Fruit fly (Drosophila melanogaster) whole organism, embryonic: Measurements from ENCODE around the gene CG45072.

ENCODE experiments used
- B-H1 ChIP-seq: fragments of 200-800 bp; sonication (Bioruptor generic); IDR thresholded peaks from 3 replicates; pipeline ENCODE4 v1.3.6; 2022; ENCODE audit warnings: missing biosample characterization, missing genetic modification characterization
- CG10267 ChIP-seq: fragments of 200-800 bp; sonication (Bioruptor generic); optimal IDR thresholded peaks from 2 replicates; lab custom pipeline; 2018; ENCODE audit warnings: missing biosample characterization, mild to moderate bottlenecking, missing genetic modification characterization, moderate library complexity
- CG11085 ChIP-seq: fragments of 200-800 bp; sonication (Bioruptor generic); IDR thresholded peaks from 2 replicates; pipeline ENCODE4 v1.3.6; 2022; ENCODE audit warnings: missing biosample characterization, missing genetic modification characterization
- CG12299 ChIP-seq: fragments of 200-800 bp; sonication (Bioruptor generic); optimal IDR thresholded peaks from 2 replicates; lab custom pipeline; 2018; ENCODE audit warnings: missing biosample characterization, mild to moderate bottlenecking, missing genetic modification characterization
- CG12659 ChIP-seq: fragments of 200-800 bp; sonication (Bioruptor generic); optimal IDR thresholded peaks from 3 replicates; lab custom pipeline; 2017; ENCODE audit warnings: mild to moderate bottlenecking, missing biosample characterization, missing genetic modification reagents, missing genetic modification characterization
- CG15514 ChIP-seq: fragments of 200-800 bp; sonication (Bioruptor generic); optimal IDR thresholded peaks from 3 replicates; lab custom pipeline; 2017; ENCODE audit warnings: missing biosample characterization, missing genetic modification characterization, mild to moderate bottlenecking, moderate library complexity, missing genetic modification reagents
- CG1792 ChIP-seq: fragments of 200-800 bp; sonication (Bioruptor generic); optimal IDR thresholded peaks from 2 replicates; lab custom pipeline; 2016; ENCODE audit warnings: missing biosample characterization, missing genetic modification characterization
- CG2875 ChIP-seq: fragments of 200-800 bp; sonication (Bioruptor generic); optimal IDR thresholded peaks from 2 replicates; lab custom pipeline; 2017; ENCODE audit warnings: missing biosample characterization, mild to moderate bottlenecking, missing genetic modification characterization, missing genetic modification reagents
- CG30431 ChIP-seq: fragments of 200-800 bp; sonication (Bioruptor generic); optimal IDR thresholded peaks from 2 replicates; lab custom pipeline; 2017; ENCODE audit warnings: missing biosample characterization, missing genetic modification characterization
- CG3065 ChIP-seq: fragments of 200-800 bp; sonication (Bioruptor generic); optimal IDR thresholded peaks from 2 replicates; lab custom pipeline; 2016; ENCODE audit warnings: missing biosample characterization, missing genetic modification characterization
- CG5953 ChIP-seq: fragments of 200-800 bp; sonication (Bioruptor generic); IDR thresholded peaks from 2 replicates; pipeline ENCODE4 v1.3.6; 2022; ENCODE audit warnings: missing biosample characterization, missing genetic modification characterization
- CG6654 ChIP-seq: fragments of 200-800 bp; sonication (Bioruptor generic); optimal IDR thresholded peaks from 2 replicates; lab custom pipeline; 2017; ENCODE audit warnings: missing biosample characterization, mild to moderate bottlenecking, missing genetic modification characterization
- CG6765 ChIP-seq: fragments of 200-800 bp; sonication (Bioruptor generic); optimal IDR thresholded peaks from 3 replicates; lab custom pipeline; 2017; ENCODE audit warnings: missing biosample characterization, mild to moderate bottlenecking, missing genetic modification characterization
- CG6854 ChIP-seq: fragments of 200-800 bp; sonication (Bioruptor generic); optimal IDR thresholded peaks from 3 replicates; lab custom pipeline; 2017; ENCODE audit warnings: missing biosample characterization, mild to moderate bottlenecking, missing genetic modification characterization
- CG7987 ChIP-seq: fragments of 200-800 bp; sonication (Bioruptor generic); optimal IDR thresholded peaks from 2 replicates; lab custom pipeline; 2018; ENCODE audit warnings: missing biosample characterization, mild to moderate bottlenecking, missing genetic modification characterization, moderate library complexity
- CG9876 ChIP-seq: fragments of 200-800 bp; sonication (Bioruptor generic); optimal IDR thresholded peaks from 2 replicates; lab custom pipeline; 2016; ENCODE audit warnings: missing biosample characterization, missing genetic modification characterization
- E2f2 ChIP-seq: fragments of 200-800 bp; sonication (Bioruptor generic); IDR thresholded peaks from 2 replicates; pipeline ENCODE4 v1.3.6; 2022; ENCODE audit warnings: missing biosample characterization, missing genetic modification characterization
- Eip74EF ChIP-seq, 2 experiments: fragments of 200-800 bp in 1 of 2; fragments of >200 bp in 1 of 2; sonication (Bioruptor generic) in 1 of 2; optimal IDR thresholded peaks; 2 replicates each; lab custom pipeline; 2017 to 2019; ENCODE audit warnings: missing biosample characterization in 2 of 2, missing genetic modification characterization in 2 of 2, mild to moderate bottlenecking in 1 of 2, moderate library complexity in 1 of 2
- Elba2 ChIP-seq: fragments of 200-800 bp; sonication (Bioruptor generic); optimal IDR thresholded peaks from 3 replicates; lab custom pipeline; 2016; ENCODE audit warnings: missing biosample characterization, missing genetic modification characterization
- H15 ChIP-seq: fragments of 200-800 bp; sonication (Bioruptor generic); IDR thresholded peaks from 3 replicates; pipeline ENCODE4 v1.3.6; 2022; ENCODE audit warnings: missing biosample characterization, missing genetic modification characterization
- Hsf ChIP-seq: fragments of 200-800 bp; sonication (Bioruptor generic); optimal IDR thresholded peaks from 3 replicates; lab custom pipeline; 2016; ENCODE audit warnings: missing biosample characterization, missing genetic modification characterization
- Mes4 ChIP-seq: fragments of 200-800 bp; sonication (Bioruptor generic); optimal IDR thresholded peaks from 2 replicates; lab custom pipeline; 2016; ENCODE audit warnings: missing biosample characterization, missing genetic modification characterization
- Neu2 ChIP-seq: fragments of 200-800 bp; sonication (Bioruptor generic); optimal IDR thresholded peaks from 3 replicates; lab custom pipeline; 2016; ENCODE audit warnings: missing biosample characterization, missing genetic modification characterization, borderline replicate concordance
- Nf-YC ChIP-seq: fragments of 200-800 bp; optimal IDR thresholded peaks from 3 replicates; lab custom pipeline; 2019; ENCODE audit warnings: missing biosample characterization, mild to moderate bottlenecking, missing genetic modification characterization, moderate library complexity
- Sin3A ChIP-seq: fragments of >200 bp; optimal IDR thresholded peaks from 2 replicates; lab custom pipeline; 2018
- Usf ChIP-seq: fragments of 200-800 bp; sonication (Bioruptor generic); optimal IDR thresholded peaks from 2 replicates; lab custom pipeline; 2017; ENCODE audit warnings: missing genotype, missing biosample characterization, missing genetic modification characterization
- cg ChIP-seq: fragments of 200-800 bp; sonication (Bioruptor generic); optimal IDR thresholded peaks from 3 replicates; lab custom pipeline; 2019; ENCODE audit warnings: missing biosample characterization, mild to moderate bottlenecking, missing genetic modification characterization, moderate library complexity
- chm ChIP-seq: fragments of 200-800 bp; sonication (Bioruptor generic); IDR thresholded peaks from 2 replicates; pipeline ENCODE4 v1.3.6; 2022; ENCODE audit warnings: missing biosample characterization, missing genetic modification characterization
- disco-r ChIP-seq: fragments of 200-800 bp; sonication (Bioruptor generic); optimal IDR thresholded peaks from 2 replicates; lab custom pipeline; 2016; ENCODE audit warnings: missing biosample characterization, missing genetic modification characterization
- fd3F ChIP-seq: fragments of 200-800 bp; sonication (Bioruptor generic); optimal IDR thresholded peaks from 2 replicates; lab custom pipeline; 2018; ENCODE audit warnings: missing biosample characterization, mild to moderate bottlenecking, missing genetic modification characterization, moderate library complexity
- gcm2 ChIP-seq: fragments of 200-800 bp; sonication (Bioruptor generic); optimal IDR thresholded peaks from 2 replicates; lab custom pipeline; 2016; ENCODE audit warnings: missing biosample characterization, missing genetic modification characterization
- gsb ChIP-seq: fragments of 200-800 bp; sonication (Bioruptor generic); IDR thresholded peaks from 2 replicates; pipeline ENCODE4 v1.3.6; 2022; ENCODE audit warnings: missing biosample characterization, missing genetic modification characterization
- ind ChIP-seq: fragments of 200-800 bp; sonication (Bioruptor generic); optimal IDR thresholded peaks from 3 replicates; lab custom pipeline; 2016; ENCODE audit warnings: missing biosample characterization, missing genetic modification characterization
- inv ChIP-seq: fragments of 200-800 bp; sonication (Bioruptor generic); IDR thresholded peaks from 2 replicates; pipeline ENCODE4 v1.3.6; 2022; ENCODE audit warnings: missing biosample characterization, missing genetic modification characterization; ENCODE audit not compliant: partially characterized antibody
- jumu ChIP-seq: fragments of 200-800 bp; sonication (Bioruptor generic); optimal IDR thresholded peaks from 3 replicates; lab custom pipeline; 2016; ENCODE audit warnings: missing biosample characterization, missing genetic modification characterization
- ken ChIP-seq: fragments of 200-800 bp; sonication (Bioruptor generic); IDR thresholded peaks from 3 replicates; pipeline ENCODE4 v1.3.6; 2022; ENCODE audit warnings: missing biosample characterization, missing genetic modification characterization
- lov ChIP-seq, 2 experiments: fragments of 200-800 bp in 1 of 2; fragments of >200 bp in 1 of 2; sonication (Bioruptor generic) in 1 of 2; IDR thresholded peaks in 1 of 2; optimal IDR thresholded peaks in 1 of 2; 2 replicates in 1 of 2; 3 replicates in 1 of 2; pipeline versions ENCODE4 v1.3.6 to Lab custom; 2017 to 2022; ENCODE audit warnings: missing biosample characterization in 1 of 2, missing genetic modification characterization in 1 of 2
- nau ChIP-seq: fragments of 200-800 bp; sonication (Bioruptor generic); optimal IDR thresholded peaks from 3 replicates; lab custom pipeline; 2017; ENCODE audit warnings: missing biosample characterization, mild to moderate bottlenecking, missing genetic modification characterization, missing genetic modification reagents
- phol ChIP-seq: fragments of 200-800 bp; sonication (Bioruptor generic); optimal IDR thresholded peaks from 3 replicates; lab custom pipeline; 2018; ENCODE audit warnings: missing biosample characterization, mild to moderate bottlenecking, missing genetic modification characterization, moderate library complexity
- pita ChIP-seq: fragments of 200-800 bp; sonication (Bioruptor generic); optimal IDR thresholded peaks from 2 replicates; lab custom pipeline; 2017; ENCODE audit warnings: missing biosample characterization, mild to moderate bottlenecking, missing genetic modification characterization
- pzg ChIP-seq: fragments of 200-800 bp; sonication (Bioruptor generic); optimal IDR thresholded peaks from 3 replicates; lab custom pipeline; 2018; ENCODE audit warnings: missing biosample characterization, mild to moderate bottlenecking, missing genetic modification characterization, moderate library complexity
- row ChIP-seq: fragments of 200-800 bp; sonication (Bioruptor generic); IDR thresholded peaks from 3 replicates; pipeline ENCODE4 v1.3.6; 2022; ENCODE audit warnings: missing biosample characterization, missing genetic modification characterization
- ssp ChIP-seq: fragments of 200-800 bp; sonication (Bioruptor generic); IDR thresholded peaks from 2 replicates; pipeline ENCODE4 v1.3.6; 2022; ENCODE audit warnings: missing biosample characterization, missing genetic modification characterization
- tna ChIP-seq: fragments of 200-800 bp; sonication (Bioruptor generic); IDR thresholded peaks from 2 replicates; pipeline ENCODE4 v1.3.6; 2022; ENCODE audit warnings: missing biosample characterization, missing genetic modification characterization; ENCODE audit not compliant: partially characterized antibody
- unc-4 ChIP-seq: fragments of 200-800 bp; sonication (Bioruptor generic); IDR thresholded peaks from 2 replicates; pipeline ENCODE4 v1.3.6; 2022; ENCODE audit warnings: missing biosample characterization, missing genetic modification characterization; ENCODE audit not compliant: partially characterized antibody
- usp ChIP-seq: fragments of >200 bp; optimal IDR thresholded peaks from 2 replicates; lab custom pipeline; 2017; ENCODE audit warnings: missing biosample characterization, missing genetic modification characterization
- vfl ChIP-seq: fragments of 200-800 bp; sonication (Bioruptor generic); optimal IDR thresholded peaks from 2 replicates; lab custom pipeline; 2016; ENCODE audit warnings: missing biosample characterization, missing genetic modification characterization
- zfh2 ChIP-seq: fragments of 200-800 bp; sonication (Bioruptor generic); optimal IDR thresholded peaks from 2 replicates; lab custom pipeline; 2016; ENCODE audit warnings: missing biosample characterization, missing genetic modification characterization

Gene CG45072

dm6 chr3R:30170671-30171667 is 47.9 kb upstream of the CG45072 start, which contains the start of gene Rsod (continued):
- TF ChIP-seq cg (GFP tag; lab: Kevin White, UChicago): no peak
- TF ChIP-seq Eip74EF (GFP tag; optimal IDR thresholded peaks at IDR 0.05; lab: Kevin White, UChicago): peak in 1 of 2 experiments; percentile 11
- no peak for TF ChIP-seq CG6654 (GFP tag; lab: Kevin White, UChicago)
- no peak for TF ChIP-seq CG7987 (GFP tag; lab: Kevin White, UChicago)
- TF ChIP-seq CG30431 (GFP tag; lab: Kevin White, UChicago): peak; percentile 26
- no peak for TF ChIP-seq unc-4 (GFP tag; lab: Robert Waterston, UW)
- TF ChIP-seq Hsf (GFP tag; lab: Kevin White, UChicago): peak; percentile 47
- TF ChIP-seq CG11085: 0 out of 2 replicates have a peak, but pooled peaks have one; percentile 45
- TF ChIP-seq pzg: no peak
- TF ChIP-seq CG15514 (GFP tag; lab: Kevin White, UChicago): no peak
- TF ChIP-seq CG5953 (GFP tag; lab: Robert Waterston, UW): peak; percentile 47
- TF ChIP-seq Usf: no peak
- no peak for TF ChIP-seq jumu
- TF ChIP-seq CG3065 (GFP tag; lab: Kevin White, UChicago): no peak
- no peak for TF ChIP-seq Mes4 (GFP tag; lab: Kevin White, UChicago)
- peak; percentile 56 for TF ChIP-seq ssp (GFP tag; lab: Robert Waterston, UW)
- TF ChIP-seq zfh2 (GFP tag; lab: Kevin White, UChicago): no peak
- TF ChIP-seq H15: peak; percentile 79
- TF ChIP-seq CG1792 (GFP tag; lab: Kevin White, UChicago): no peak
- TF ChIP-seq inv: no peak
- TF ChIP-seq B-H1: peak; percentile 63
- no peak for TF ChIP-seq CG9876
- TF ChIP-seq CG12659 (GFP tag; lab: Kevin White, UChicago): peak; percentile 39
- no peak for TF ChIP-seq usp (GFP tag; lab: Kevin White, UChicago)
- TF ChIP-seq phol (tag; lab: Kevin White, UChicago): peak; percentile 56
- peak; percentile 42; the same call in 1 of the 2 replicates for TF ChIP-seq chm
- no peak for TF ChIP-seq tna (GFP tag; lab: Robert Waterston, UW)
- no peak for TF ChIP-seq Nf-YC (tag; lab: Kevin White, UChicago)
- TF ChIP-seq disco-r (GFP tag; lab: Kevin White, UChicago): no peak
- no peak for TF ChIP-seq pita (GFP tag; lab: Kevin White, UChicago)
- no peak for TF ChIP-seq Neu2
- TF ChIP-seq Sin3A (lab: Kevin White, UChicago): no peak
- TF ChIP-seq row: peak; percentile 74; the same call in 2 of the 3 replicates
- TF ChIP-seq CG10267 (tag; lab: Kevin White, UChicago): peak; percentile 50
- no peak for TF ChIP-seq CG12299
- TF ChIP-seq CG2875: peak; percentile 60
- no peak for TF ChIP-seq fd3F (GFP tag; lab: Kevin White, UChicago)
- TF ChIP-seq CG6765 (GFP tag; lab: Kevin White, UChicago): peak; percentile 4
- no peak for TF ChIP-seq CG6854 (GFP tag; lab: Kevin White, UChicago)
- TF ChIP-seq ind (GFP tag; lab: Kevin White, UChicago): peak; percentile 31
- TF ChIP-seq gcm2 (GFP tag; lab: Kevin White, UChicago): no peak
- no peak for TF ChIP-seq nau (GFP tag; lab: Kevin White, UChicago)
- no peak for TF ChIP-seq Elba2 (GFP tag; lab: Kevin White, UChicago)
- TF ChIP-seq lov (optimal IDR thresholded peaks at IDR 0.05; lab: Kevin White, UChicago): no peak
- peak; percentile 58; the same call in 2 of the 3 replicates for TF ChIP-seq lov (GFP tag; IDR thresholded peaks at IDR 0.05; lab: Robert Waterston, UW)
- TF ChIP-seq vfl (GFP tag; lab: Kevin White, UChicago): no peak
- TF ChIP-seq ken (GFP tag; lab: Robert Waterston, UW): peak; percentile 79
- peak; percentile 40; the same call in 1 of the 2 replicates for TF ChIP-seq E2f2
- peak; percentile 55; the same call in 1 of the 2 replicates for TF ChIP-seq gsb (GFP tag; lab: Robert Waterston, UW)
